Fruit fly (Drosophila melanogaster) S2 (cell line): ENCODE measurements around the gene Mfe2.

Source experiments
- CG8478 ChIP-seq: fragments of >200 bp; optimal IDR thresholded peaks from 2 replicates; lab custom pipeline; 2018
- CTCF ChIP-seq, 2 experiments: fragments of >200 bp; optimal IDR thresholded peaks; 2 replicates each; lab custom pipeline; 2018

- TF ChIP-seq CG8478 (no peak), CTCF (optimal IDR thresholded peaks at IDR 0.05; lab: Kevin White, UChicago) (no peak)
These were observed 8.7 kb downstream of the Mfe2 start for dm6 chrX:16279340-16279941.
